Worm (Caenorhabditis elegans) whole organism, L4/young adult: ENCODE measurements around the gene oac-23.

Source experiments
- W03F9.2 ChIP-seq: fragments of 150-350 bp; optimal IDR thresholded peaks from 2 replicates; lab custom pipeline; 2014; ENCODE audit warnings: missing biosample characterization, missing genetic modification characterization
- dao-5 ChIP-seq: sonication (generic microtip); optimal IDR thresholded peaks from 2 replicates; lab custom pipeline; 2016; ENCODE audit warnings: missing genotype, missing genetic modification characterization, moderate library complexity, missing compliant biosample characterization
- him-1 ChIP-seq: sonication (generic microtip); optimal IDR thresholded peaks from 2 replicates; lab custom pipeline; 2016; ENCODE audit warnings: missing genotype, missing genetic modification reagents, missing genetic modification characterization, missing compliant biosample characterization

ce11 chrIV:3843019-3843527 is 38.2 kb upstream of the oac-23 start:
- TF ChIP-seq dao-5 (tag; lab: Kevin White, UChicago) (no peak), W03F9.2 (tag; lab: Kevin White, UChicago) (no peak), him-1 (tag; lab: Kevin White, UChicago) (no peak)
